Worm (Caenorhabditis elegans): ENCODE results near the gene ugt-10.

Gene ugt-10

DNA sequence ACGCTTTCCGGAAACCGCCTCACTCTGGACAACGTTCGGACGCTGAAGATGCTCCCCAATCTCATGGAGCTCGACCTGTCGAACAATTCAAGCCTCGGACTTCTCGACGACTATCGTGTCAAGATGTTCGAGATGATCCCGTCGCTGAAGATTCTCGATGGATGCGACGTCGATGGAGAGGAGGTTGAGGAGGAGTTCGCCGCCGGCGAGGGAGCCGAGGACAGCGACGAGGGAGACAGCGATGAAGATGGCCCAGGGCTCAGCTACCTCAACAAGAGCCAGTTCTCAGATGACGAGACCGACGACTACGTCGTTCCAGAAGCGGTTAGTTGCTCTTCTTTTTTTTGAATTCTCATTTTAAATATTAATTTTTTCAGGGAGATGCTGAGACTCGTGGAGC, 9.1 kb downstream of the ugt-10 start:
- TF ChIP-seq ztf-28 (GFP tag; IDR thresholded peaks at IDR 0.05) (no peak), zfh-2 (GFP tag; conservative IDR thresholded peaks at IDR 0.05) (peak; percentile 81), egrh-3 (GFP tag; IDR thresholded peaks at IDR 0.05) (peak; percentile 70; the same call in 1 of the 2 replicates), snpc-4 (GFP tag; optimal IDR thresholded peaks at IDR 0.05) (no peak), snpc-4 (tag; optimal IDR thresholded peaks at IDR 0.05) (no peak), tbx-9 (tag; optimal IDR thresholded peaks at IDR 0.05; ENCODE audit: borderline replicate concordance) (no peak)

DNA sequence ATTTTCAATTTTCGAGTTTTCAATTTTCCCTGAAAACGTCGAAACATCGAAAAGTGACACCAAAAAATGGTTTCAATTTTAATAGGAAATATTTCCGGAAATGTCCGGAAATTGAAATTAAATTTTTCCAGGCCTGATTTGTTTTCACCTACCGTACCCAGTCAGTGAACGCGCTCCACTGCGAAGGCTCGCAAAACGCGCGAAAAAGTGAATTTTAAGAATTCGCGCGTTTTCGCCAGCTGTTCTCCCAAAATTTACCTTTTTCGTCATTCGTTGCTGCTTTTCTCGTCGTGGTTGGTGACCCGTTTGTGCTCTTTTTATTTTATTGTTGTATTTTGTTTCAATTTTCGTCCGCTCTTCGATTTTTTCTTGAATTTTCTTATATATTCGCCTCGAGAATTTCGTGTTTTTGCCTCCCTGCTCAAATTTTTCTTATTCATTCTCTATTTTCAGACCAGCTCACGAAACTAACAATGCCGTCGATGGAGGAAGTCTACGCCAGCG, 9.9 kb downstream of the ugt-10 start, which contains the start of gene T19H12.2:
TSS of gene T19H12.2 (plus strand) at position 454 of the 504 bp plus-strand sequence.
- TF ChIP-seq ceh-79 (tag; optimal IDR thresholded peaks at IDR 0.05): no peak
- TF ChIP-seq mxl-1 (tag; optimal IDR thresholded peaks at IDR 0.05): no peak
- no peak for TF ChIP-seq cebp-1 (GFP tag; IDR thresholded peaks at IDR 0.05)
- TF ChIP-seq cebp-1 (tag; optimal IDR thresholded peaks at IDR 0.05): no peak
- no peak for TF ChIP-seq unc-62 (GFP tag; optimal IDR thresholded peaks at IDR 0.05)
- peak; percentile 51 for TF ChIP-seq athp-1 (tag; optimal IDR thresholded peaks at IDR 0.05)
- TF ChIP-seq hrde-1 (tag; optimal IDR thresholded peaks at IDR 0.05; ENCODE audit: borderline replicate concordance): peak; percentile 41
- TF ChIP-seq pbrm-1 (GFP tag; IDR thresholded peaks at IDR 0.05): peak; percentile 80
- no peak for TF ChIP-seq repo-1 (tag; optimal IDR thresholded peaks at IDR 0.05)
- peak; percentile 93 for TF ChIP-seq snpc-3.4 (tag; optimal IDR thresholded peaks at IDR 0.05)
- peak; percentile 93 for TF ChIP-seq B0019.2 (GFP tag; conservative IDR thresholded peaks at IDR 0.05)
- TF ChIP-seq D2030.7 (GFP tag; IDR thresholded peaks at IDR 0.05): peak; percentile 98
- TF ChIP-seq F57A8.1 (GFP tag; optimal IDR thresholded peaks at IDR 0.05): no peak
- peak; percentile 83 for TF ChIP-seq unc-130 (GFP tag; optimal IDR thresholded peaks at IDR 0.05)
- TF ChIP-seq ztf-25 (GFP tag; IDR thresholded peaks at IDR 0.05): 0 out of 2 replicates have a peak, but pooled peaks have one; percentile 69
- TF ChIP-seq ccch-3 (GFP tag; optimal IDR thresholded peaks at IDR 0.05): no peak
- TF ChIP-seq madf-6 (GFP tag; IDR thresholded peaks at IDR 0.05): peak; percentile 100
- no peak for TF ChIP-seq sea-2 (GFP tag; IDR thresholded peaks at IDR 0.05)
- peak; percentile 86; the same call in 1 of the 2 replicates for TF ChIP-seq Y79H2A.3 (GFP tag; conservative IDR thresholded peaks at IDR 0.05)
- no peak for TF ChIP-seq F52B5.7 (tag; optimal IDR thresholded peaks at IDR 0.05)
- peak; percentile 66 for TF ChIP-seq aptf-2 (GFP tag; conservative IDR thresholded peaks at IDR 0.05)
- TF ChIP-seq rcor-1 (GFP tag; IDR thresholded peaks at IDR 0.05): peak; percentile 93
- TF ChIP-seq lin-26 (GFP tag; IDR thresholded peaks at IDR 0.05): peak; percentile 21; the same call in 1 of the 2 replicates
- no peak for TF ChIP-seq akir-1 (GFP tag; optimal IDR thresholded peaks at IDR 0.05)
- no peak for TF ChIP-seq madf-10 (tag; optimal IDR thresholded peaks at IDR 0.05)
- TF ChIP-seq tbp1 (GFP tag; optimal IDR thresholded peaks at IDR 0.05): peak; percentile 66
- TF ChIP-seq chd-7 (tag; optimal IDR thresholded peaks at IDR 0.05): no peak
- TF ChIP-seq lsl-1 (GFP tag; optimal IDR thresholded peaks at IDR 0.05): peak; percentile 99
- peak; percentile 94 for TF ChIP-seq dpl-1 (GFP tag; optimal IDR thresholded peaks at IDR 0.05)
- TF ChIP-seq T07F8.4 (tag; optimal IDR thresholded peaks at IDR 0.05): no peak
- peak; percentile 99 for TF ChIP-seq efl-1 (GFP tag; optimal IDR thresholded peaks at IDR 0.05)
- no peak for TF ChIP-seq mes-4 (tag; optimal IDR thresholded peaks at IDR 0.05)
- TF ChIP-seq Y53G8AR.9 (GFP tag; conservative IDR thresholded peaks at IDR 0.05): peak; percentile 78
- TF ChIP-seq sdz-38 (tag; optimal IDR thresholded peaks at IDR 0.05): no peak
- no peak for TF ChIP-seq egl-18 (GFP tag; IDR thresholded peaks at IDR 0.05)
- TF ChIP-seq snpc-4 (GFP tag; optimal IDR thresholded peaks at IDR 0.05): peak; percentile 58
- peak in 3 of 4 experiments; percentile 32 to 70 (median 62) for TF ChIP-seq snpc-4 (tag; optimal IDR thresholded peaks at IDR 0.05)
- peak; percentile 67 for TF ChIP-seq attf-3 (GFP tag; conservative IDR thresholded peaks at IDR 0.05)
- TF ChIP-seq nhr-120 (GFP tag; IDR thresholded peaks at IDR 0.05): no peak
- TF ChIP-seq attf-5 (GFP tag; optimal IDR thresholded peaks at IDR 0.05): no peak
- TF ChIP-seq nhr-179 (tag; optimal IDR thresholded peaks at IDR 0.05): no peak
- TF ChIP-seq zfh-2 (GFP tag; conservative IDR thresholded peaks at IDR 0.05): no peak
- TF ChIP-seq nfya-1 (tag; optimal IDR thresholded peaks at IDR 0.05; ENCODE audit: borderline replicate concordance, insufficient read depth): no peak
- TF ChIP-seq hlh-26 (GFP tag; conservative IDR thresholded peaks at IDR 0.05): no peak

Data from whole organism, young adult.